Worm (Caenorhabditis elegans): ENCODE results near the gene snb-5.

snb-5 gene

DNA sequence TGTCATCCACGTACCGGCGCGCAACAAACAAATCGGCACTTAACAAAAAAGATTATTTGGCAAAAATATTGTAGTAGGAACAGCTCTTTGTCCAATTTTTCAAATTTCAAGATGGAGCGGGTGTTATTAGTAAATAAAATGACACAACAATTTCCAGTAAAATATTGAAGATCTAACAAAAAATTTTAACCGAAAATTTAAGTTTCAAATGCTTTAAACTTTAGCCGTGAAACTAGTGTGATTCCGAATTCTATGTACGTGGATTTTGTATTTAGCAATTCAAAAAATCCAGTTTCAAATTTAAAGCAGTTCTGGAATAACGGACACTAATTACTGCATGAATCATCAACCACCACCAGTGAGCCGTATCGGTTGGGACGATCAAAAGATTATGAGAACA is at the start of gene snb-5:
snb-5 (plus strand) TSS at position 301 of the 400 bp plus-strand sequence.
- no peak for TF ChIP-seq pqm-1 (tag; optimal IDR thresholded peaks at IDR 0.05)
- TF ChIP-seq K09A11.1 (tag; optimal IDR thresholded peaks at IDR 0.05; ENCODE audit: insufficient read depth), result no peak
- no peak for TF ChIP-seq sox-4 (tag; optimal IDR thresholded peaks at IDR 0.05)
- TF ChIP-seq fkh-10 (GFP tag; optimal IDR thresholded peaks at IDR 0.05), result no peak
- no peak for TF ChIP-seq ceh-48 (tag; optimal IDR thresholded peaks at IDR 0.05)
- TF ChIP-seq sox-2 (GFP tag; IDR thresholded peaks at IDR 0.05), result no peak
- no peak for TF ChIP-seq C08G9.2 (tag; optimal IDR thresholded peaks at IDR 0.05)
- no peak for TF ChIP-seq eyg-1 (tag; optimal IDR thresholded peaks at IDR 0.05)
- no peak for TF ChIP-seq ceh-45 (GFP tag; IDR thresholded peaks at IDR 0.05)
- TF ChIP-seq pha-2 (tag; optimal IDR thresholded peaks at IDR 0.05), result no peak
- TF ChIP-seq ama-1 (optimal IDR thresholded peaks at IDR 0.05), result no peak
- TF ChIP-seq fkh-6 (tag; optimal IDR thresholded peaks at IDR 0.05), result no peak
- no peak for TF ChIP-seq unc-3 (GFP tag; conservative IDR thresholded peaks at IDR 0.05)
- TF ChIP-seq unc-3 (tag; optimal IDR thresholded peaks at IDR 0.05), result no peak
- no peak for TF ChIP-seq fax-1 (tag; optimal IDR thresholded peaks at IDR 0.05)
- TF ChIP-seq ref-2 (tag; optimal IDR thresholded peaks at IDR 0.05), result no peak
- no peak for TF ChIP-seq lim-6 (tag; optimal IDR thresholded peaks at IDR 0.05)
- TF ChIP-seq ceh-22 (tag; optimal IDR thresholded peaks at IDR 0.05), result no peak
- no peak for TF ChIP-seq K02D7.2 (tag; optimal IDR thresholded peaks at IDR 0.05)
- no peak for TF ChIP-seq pat-9 (tag; optimal IDR thresholded peaks at IDR 0.05)
- no peak for TF ChIP-seq che-1 (tag; optimal IDR thresholded peaks at IDR 0.05)

DNA sequence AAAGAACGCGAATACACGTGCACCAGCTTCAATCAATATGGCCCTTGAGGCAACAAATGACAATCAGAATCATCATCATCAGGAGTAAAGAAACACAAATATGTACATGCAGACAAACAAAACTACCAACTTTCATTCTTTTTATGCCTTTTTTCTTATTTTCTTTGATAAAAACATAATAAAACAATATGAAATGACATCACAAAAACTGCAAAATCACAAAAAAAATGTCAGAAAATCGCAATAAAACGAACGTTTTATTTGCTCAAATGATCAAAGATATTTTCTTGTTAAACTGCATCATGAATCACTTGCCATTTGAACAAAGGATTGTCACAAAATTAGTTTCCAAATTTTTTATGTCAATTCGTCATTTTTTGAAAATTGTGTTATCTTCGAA is 48.4 kb upstream of the snb-5 start:
- TF ChIP-seq unc-55 (GFP tag; optimal IDR thresholded peaks at IDR 0.05), result no peak
- no peak for TF ChIP-seq nhr-232 (tag; optimal IDR thresholded peaks at IDR 0.05)
- no peak for TF ChIP-seq hlh-6 (tag; optimal IDR thresholded peaks at IDR 0.05)
- TF ChIP-seq ceh-6 (GFP tag; optimal IDR thresholded peaks at IDR 0.05), result no peak
- TF ChIP-seq madf-2 (tag; optimal IDR thresholded peaks at IDR 0.05), result no peak
- TF ChIP-seq lim-6 (tag; optimal IDR thresholded peaks at IDR 0.05), result no peak
- TF ChIP-seq pha-4 (tag; optimal IDR thresholded peaks at IDR 0.05), result no peak
- TF ChIP-seq pha-2 (tag; optimal IDR thresholded peaks at IDR 0.05), result no peak
- no peak for TF ChIP-seq unc-42 (tag; optimal IDR thresholded peaks at IDR 0.05)
- no peak for TF ChIP-seq sox-4 (tag; optimal IDR thresholded peaks at IDR 0.05)

DNA sequence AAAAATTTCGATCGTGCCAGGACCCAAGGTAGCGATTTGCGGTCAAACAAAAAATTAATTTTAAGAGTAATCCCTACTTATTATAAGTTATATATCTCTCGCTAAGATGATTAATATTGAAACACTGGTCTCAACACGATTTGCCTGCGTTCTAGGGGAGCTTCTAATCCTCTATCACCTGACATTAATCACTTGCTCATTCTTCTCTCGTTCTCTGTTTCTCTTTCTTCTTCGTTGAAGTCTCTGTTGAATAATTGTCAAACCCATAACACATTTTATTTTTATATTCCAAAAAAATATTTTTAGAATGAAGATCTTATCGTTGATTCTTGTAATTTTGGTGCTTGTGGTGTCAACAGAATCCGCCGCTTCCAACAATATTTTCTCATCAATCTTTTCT is 47.7 kb upstream of the snb-5 start, which contains the start of gene D2007.1:
D2007.1 (plus strand) TSS at position 301 of the 400 bp plus-strand sequence.
- TF ChIP-seq pha-2 (tag; optimal IDR thresholded peaks at IDR 0.05) (no peak), hlh-30 (tag; optimal IDR thresholded peaks at IDR 0.05; ENCODE audit: insufficient read depth) (peak; percentile 27)

DNA sequence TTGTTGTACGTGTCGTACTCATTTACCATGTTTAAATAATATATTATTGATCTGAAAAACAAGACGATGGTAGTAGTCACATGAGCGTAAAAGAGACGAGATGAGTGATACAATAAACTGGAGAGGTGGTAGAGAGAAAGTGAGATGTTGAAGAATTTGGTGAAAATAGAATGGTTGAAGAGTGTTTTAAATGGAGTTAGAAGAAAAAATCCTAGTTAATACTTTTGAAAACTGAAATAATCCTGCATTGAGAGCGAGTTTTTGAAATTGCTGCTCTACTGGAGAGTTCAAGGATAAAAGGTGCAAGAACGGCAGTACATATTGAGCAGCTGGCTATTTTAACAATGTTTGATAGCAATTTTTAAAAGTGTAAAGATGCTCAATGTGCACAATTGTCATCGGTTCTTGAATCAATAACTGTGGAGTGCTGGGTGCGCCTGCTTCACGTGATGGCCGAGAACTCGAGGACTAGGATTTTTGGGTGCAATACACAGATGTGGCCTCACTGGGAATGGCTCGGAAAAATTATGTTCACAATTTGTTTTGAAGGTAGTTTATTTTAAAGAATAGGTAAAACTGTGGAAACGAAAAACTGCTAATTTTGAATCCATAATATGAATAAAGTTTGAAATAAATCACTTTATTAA is 44.6 kb upstream of the snb-5 start, which contains the start of gene atg-13:
atg-13 (minus strand) TSS at position 51 of the 647 bp plus-strand sequence.
- TF ChIP-seq ceh-48 (tag; optimal IDR thresholded peaks at IDR 0.05) (peak; percentile 25), ceh-31 (tag; optimal IDR thresholded peaks at IDR 0.05) (peak; percentile 30), hlh-30 (tag; optimal IDR thresholded peaks at IDR 0.05; ENCODE audit: insufficient read depth) (peak; percentile 47), hlh-15 (tag; optimal IDR thresholded peaks at IDR 0.05) (no peak), mec-3 (tag; optimal IDR thresholded peaks at IDR 0.05; ENCODE audit: borderline replicate concordance) (no peak), sox-4 (tag; optimal IDR thresholded peaks at IDR 0.05) (no peak), syd-9 (tag; optimal IDR thresholded peaks at IDR 0.05) (no peak), eyg-1 (tag; optimal IDR thresholded peaks at IDR 0.05) (no peak), nfya-1 (tag; optimal IDR thresholded peaks at IDR 0.05) (no peak)

DNA sequence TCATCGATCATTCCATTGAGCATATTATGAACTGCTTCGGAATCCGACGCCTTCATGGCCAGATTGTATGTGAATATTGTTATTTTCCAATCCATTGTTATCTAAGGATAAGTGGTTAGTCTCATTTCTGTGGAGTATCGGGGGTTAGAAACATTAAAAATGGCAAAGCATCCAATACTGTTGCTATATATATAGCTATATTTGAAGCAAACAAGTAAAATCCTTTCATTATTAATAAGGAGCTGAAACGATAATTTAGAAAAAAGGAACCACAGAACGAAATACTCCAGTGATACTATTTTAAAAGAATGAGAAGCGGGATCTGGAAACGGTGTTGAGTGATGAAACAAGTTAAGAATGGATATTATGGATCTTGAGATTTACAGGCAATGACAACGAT is 41.6 kb upstream of the snb-5 start, which contains the start of gene inpp-5K:
inpp-5K (minus strand) TSS at position 101 of the 400 bp plus-strand sequence.
- no peak for TF ChIP-seq dve-1 (tag; optimal IDR thresholded peaks at IDR 0.05)

Data from whole organism, late embryonic.